Worm (Caenorhabditis elegans): ENCODE measurements around the gene grl-28.

Gene grl-28

ce11 chrV:3541117-3541516 lies 10.5 kb downstream of the grl-28 start, which contains the start of gene srbc-67:
srbc-67 (minus strand) TSS chrV:3541217.
- TF ChIP-seq ceh-83 (GFP tag; optimal IDR thresholded peaks at IDR 0.05): no peak
- TF ChIP-seq M03D4.4 (tag; optimal IDR thresholded peaks at IDR 0.05): no peak
- TF ChIP-seq nhr-12 (tag; optimal IDR thresholded peaks at IDR 0.05): no peak
- no peak for TF ChIP-seq unc-120 (tag; optimal IDR thresholded peaks at IDR 0.05; ENCODE audit: poor library complexity, severe bottlenecking)
- no peak for TF ChIP-seq ces-1 (GFP tag; optimal IDR thresholded peaks at IDR 0.05)
- TF ChIP-seq cnd-1 (tag; optimal IDR thresholded peaks at IDR 0.05): no peak
- TF ChIP-seq unc-62 (GFP tag; optimal IDR thresholded peaks at IDR 0.05): no peak
- TF ChIP-seq ztf-11 (tag; optimal IDR thresholded peaks at IDR 0.05): no peak
- no peak for TF ChIP-seq hlh-1 (tag; optimal IDR thresholded peaks at IDR 0.05)

ce11 chrV:3538307-3538706 lies 13.4 kb downstream of the grl-28 start, which contains the start of gene nhr-93:
nhr-93 (minus strand) TSS chrV:3538407.
- no peak for TF ChIP-seq nhr-12 (tag; optimal IDR thresholded peaks at IDR 0.05)
- no peak for TF ChIP-seq unc-62 (GFP tag; optimal IDR thresholded peaks at IDR 0.05)
- no peak for TF ChIP-seq lin-13 (tag; optimal IDR thresholded peaks at IDR 0.05)
- TF ChIP-seq ham-2 (GFP tag; optimal IDR thresholded peaks at IDR 0.05): no peak
- no peak for TF ChIP-seq flh-1 (GFP tag; optimal IDR thresholded peaks at IDR 0.05)
- TF ChIP-seq sptf-1 (tag; optimal IDR thresholded peaks at IDR 0.05): no peak
- no peak for TF ChIP-seq drap-1 (GFP tag; optimal IDR thresholded peaks at IDR 0.05)
- no peak for TF ChIP-seq elt-1 (tag; optimal IDR thresholded peaks at IDR 0.05; ENCODE audit: borderline replicate concordance, insufficient read depth)

- TF ChIP-seq mab-5 (tag; optimal IDR thresholded peaks at IDR 0.05): no peak
- TF ChIP-seq nhr-76 (tag; optimal IDR thresholded peaks at IDR 0.05): no peak
- no peak for TF ChIP-seq nhr-28 (tag; optimal IDR thresholded peaks at IDR 0.05)
- no peak for TF ChIP-seq mls-2 (tag; optimal IDR thresholded peaks at IDR 0.05)
- no peak for TF ChIP-seq drap-1 (GFP tag; optimal IDR thresholded peaks at IDR 0.05)
- TF ChIP-seq ces-1 (GFP tag; optimal IDR thresholded peaks at IDR 0.05): no peak
- TF ChIP-seq ztf-11 (tag; optimal IDR thresholded peaks at IDR 0.05): no peak
- TF ChIP-seq nhr-237 (tag; optimal IDR thresholded peaks at IDR 0.05): no peak
- TF ChIP-seq ham-2 (GFP tag; optimal IDR thresholded peaks at IDR 0.05): no peak
- no peak for TF ChIP-seq ceh-83 (GFP tag; optimal IDR thresholded peaks at IDR 0.05)
Observed at ce11 chrV:3535260-3535659, 16.4 kb downstream of the grl-28 start, which contains the start of gene nhr-221. nhr-221 (minus strand) TSS chrV:3535360.

- no peak for TF ChIP-seq zip-8 (tag; optimal IDR thresholded peaks at IDR 0.05)
- no peak for TF ChIP-seq elt-3 (tag; optimal IDR thresholded peaks at IDR 0.05)
- no peak for TF ChIP-seq elt-1 (tag; optimal IDR thresholded peaks at IDR 0.05; ENCODE audit: borderline replicate concordance, insufficient read depth)
- TF ChIP-seq ces-1 (GFP tag; optimal IDR thresholded peaks at IDR 0.05): no peak
- TF ChIP-seq ceh-43 (GFP tag; optimal IDR thresholded peaks at IDR 0.05): no peak
- TF ChIP-seq unc-120 (tag; optimal IDR thresholded peaks at IDR 0.05; ENCODE audit: poor library complexity, severe bottlenecking): no peak
- no peak for TF ChIP-seq unc-39 (tag; optimal IDR thresholded peaks at IDR 0.05)
- no peak for TF ChIP-seq nhr-28 (tag; optimal IDR thresholded peaks at IDR 0.05)
- no peak for TF ChIP-seq sem-2 (GFP tag; optimal IDR thresholded peaks at IDR 0.05)
- TF ChIP-seq sptf-1 (tag; optimal IDR thresholded peaks at IDR 0.05): no peak
Observed at ce11 chrV:3530403-3530802, 21.3 kb downstream of the grl-28 start, which contains the start of gene srbc-66. srbc-66 (plus strand) TSS chrV:3530703.

ce11 chrV:3526882-3527281 lies 24.8 kb downstream of the grl-28 start, which contains the start of gene str-260:
str-260 (plus strand) TSS chrV:3527182.
- TF ChIP-seq unc-62 (GFP tag; optimal IDR thresholded peaks at IDR 0.05): no peak
- TF ChIP-seq flh-1 (GFP tag; optimal IDR thresholded peaks at IDR 0.05): no peak
- no peak for TF ChIP-seq nhr-2 (tag; optimal IDR thresholded peaks at IDR 0.05)
- TF ChIP-seq tbx-8 (GFP tag; optimal IDR thresholded peaks at IDR 0.05): no peak
- TF ChIP-seq nhr-76 (tag; optimal IDR thresholded peaks at IDR 0.05): no peak
- TF ChIP-seq lin-13 (tag; optimal IDR thresholded peaks at IDR 0.05): no peak

ce11 chrV:3524970-3525369 lies 26.7 kb downstream of the grl-28 start, which contains the start of gene T24A6.7:
T24A6.7 (plus strand) TSS chrV:3525270.
- no peak for TF ChIP-seq cnd-1 (tag; optimal IDR thresholded peaks at IDR 0.05)
- TF ChIP-seq flh-1 (GFP tag; optimal IDR thresholded peaks at IDR 0.05): no peak

ce11 chrV:3523262-3523661 lies 28.4 kb downstream of the grl-28 start, which contains the start of gene irg-1:
irg-1 (plus strand) TSS chrV:3523587.
- TF ChIP-seq nhr-76 (tag; optimal IDR thresholded peaks at IDR 0.05) (no peak), ztf-11 (tag; optimal IDR thresholded peaks at IDR 0.05) (no peak), M03D4.4 (tag; optimal IDR thresholded peaks at IDR 0.05) (no peak), mep-1 (tag; optimal IDR thresholded peaks at IDR 0.05) (no peak), nhr-28 (tag; optimal IDR thresholded peaks at IDR 0.05) (no peak), zip-8 (tag; optimal IDR thresholded peaks at IDR 0.05) (no peak), snpc-4 (tag; optimal IDR thresholded peaks at IDR 0.05) (no peak), ces-1 (GFP tag; optimal IDR thresholded peaks at IDR 0.05) (no peak), elt-1 (tag; optimal IDR thresholded peaks at IDR 0.05; ENCODE audit: borderline replicate concordance, insufficient read depth) (no peak)

Measured in whole organism, mixed stage, embryonic.